Fruit fly (Drosophila melanogaster): ENCODE results near the gene asun.

asun gene

dm6 chr3R:16281033-16281680, 17.1 kb downstream of the asun start (continued):
- TF ChIP-seq CG4318 (GFP tag; optimal IDR thresholded peaks at IDR 0.05) (no peak), CG6854 (GFP tag; optimal IDR thresholded peaks at IDR 0.05) (peak; percentile 43), fkh (GFP tag; optimal IDR thresholded peaks at IDR 0.05) (peak; percentile 12), Sox102F (GFP tag; optimal IDR thresholded peaks at IDR 0.05) (peak; percentile 18), CG15336 (GFP tag; IDR thresholded peaks at IDR 0.05) (no peak; the same call in 1 of the 2 replicates), Lpt (GFP tag; optimal IDR thresholded peaks at IDR 0.05) (peak; percentile 48), svp (GFP tag) (no peak), acj6 (GFP tag; optimal IDR thresholded peaks at IDR 0.05) (no peak), Ets96B (tag; optimal IDR thresholded peaks at IDR 0.05) (peak; percentile 6), topi (GFP tag; optimal IDR thresholded peaks at IDR 0.05) (no peak), net (GFP tag; optimal IDR thresholded peaks at IDR 0.05) (no peak), CG8319 (GFP tag; optimal IDR thresholded peaks at IDR 0.05) (no peak), CG9139 (GFP tag; optimal IDR thresholded peaks at IDR 0.05) (peak; percentile 10), CG3919 (GFP tag; optimal IDR thresholded peaks at IDR 0.05) (no peak), CG1621 (tag; optimal IDR thresholded peaks at IDR 0.05) (peak; percentile 28)

dm6 chr3R:16282080-16282690, 18.1 kb downstream of the asun start:
- peak; percentile 66 for TF ChIP-seq svp (GFP tag)
- TF ChIP-seq Eip78C (GFP tag), result peak; percentile 53
- TF ChIP-seq ss (GFP tag; optimal IDR thresholded peaks at IDR 0.05), result peak in 1 of 2 experiments; percentile 3
- TF ChIP-seq Eip75B (GFP tag; optimal IDR thresholded peaks at IDR 0.05), result no peak
- TF ChIP-seq CG34406 (GFP tag; optimal IDR thresholded peaks at IDR 0.05), result peak; percentile 15
- peak; percentile 89 for TF ChIP-seq fkh (GFP tag; optimal IDR thresholded peaks at IDR 0.05)
- peak; percentile 29 for TF ChIP-seq net (GFP tag; optimal IDR thresholded peaks at IDR 0.05)
- no peak for TF ChIP-seq lz (GFP tag; optimal IDR thresholded peaks at IDR 0.05)
- TF ChIP-seq CG15336 (GFP tag; IDR thresholded peaks at IDR 0.05), result no peak
- TF ChIP-seq CG1621 (tag; optimal IDR thresholded peaks at IDR 0.05), result peak; percentile 52
- 0 out of 3 replicates have a peak, but pooled peaks have one; percentile 16 for TF ChIP-seq eg (GFP tag; IDR thresholded peaks at IDR 0.05)
- TF ChIP-seq CG6163 (GFP tag; IDR thresholded peaks at IDR 0.05), result peak; percentile 49; the same call in 1 of the 3 replicates
- no peak for TF ChIP-seq Smox (GFP tag; optimal IDR thresholded peaks at IDR 0.05)
- peak; percentile 14 for TF ChIP-seq vri (GFP tag; optimal IDR thresholded peaks at IDR 0.05)
- TF ChIP-seq CG3032 (tag; optimal IDR thresholded peaks at IDR 0.05), result no peak
- no peak for TF ChIP-seq fd85E (GFP tag; optimal IDR thresholded peaks at IDR 0.05)

dm6 chr3R:16284481-16284880, 20.4 kb downstream of the asun start:
- TF ChIP-seq Sox14 (GFP tag; optimal IDR thresholded peaks at IDR 0.05) (no peak), Hr4 (GFP tag; optimal IDR thresholded peaks at IDR 0.05) (peak; percentile 14), CG32006 (GFP tag; optimal IDR thresholded peaks at IDR 0.05) (peak; percentile 55), net (GFP tag; optimal IDR thresholded peaks at IDR 0.05) (no peak)

dm6 chr3R:16284901-16285300, 20.8 kb downstream of the asun start:
- TF ChIP-seq Eip78C (GFP tag) (peak; percentile 26), vri (GFP tag; optimal IDR thresholded peaks at IDR 0.05) (peak; percentile 41), Met (GFP tag; optimal IDR thresholded peaks at IDR 0.05) (no peak), Hr38 (GFP tag; optimal IDR thresholded peaks at IDR 0.05) (no peak), CG3919 (GFP tag; optimal IDR thresholded peaks at IDR 0.05) (no peak), topi (GFP tag; optimal IDR thresholded peaks at IDR 0.05) (no peak), CG4318 (GFP tag; optimal IDR thresholded peaks at IDR 0.05) (no peak), Gug (GFP tag; IDR thresholded peaks at IDR 0.05) (no peak), svp (GFP tag) (peak; percentile 99), CG8119 (GFP tag; IDR thresholded peaks at IDR 0.05) (no peak), eg (GFP tag; IDR thresholded peaks at IDR 0.05) (0 out of 3 replicates have a peak, but pooled peaks have one; percentile 10), net (GFP tag; optimal IDR thresholded peaks at IDR 0.05) (no peak), Sox102F (GFP tag; optimal IDR thresholded peaks at IDR 0.05) (no peak), ss (GFP tag; optimal IDR thresholded peaks at IDR 0.05) (no peak), salr (GFP tag; optimal IDR thresholded peaks at IDR 0.05) (no peak), CG15336 (GFP tag; IDR thresholded peaks at IDR 0.05) (no peak; the same call in 1 of the 2 replicates)
